Worm (Caenorhabditis elegans) whole organism, midembryonic: ENCODE results near the gene F54D5.23.

ENCODE experiments used
- klf-2 ChIP-seq: fragments of 200-800 bp; sonication (Bioruptor generic); conservative IDR thresholded peaks from 2 replicates; pipeline ENCODE4 v1.3.6; 2022; ENCODE audit warnings: missing genetic modification reagents, missing genetic modification characterization, missing compliant biosample characterization
- ztf-23 ChIP-seq: fragments of 200-800 bp; sonication (Bioruptor generic); IDR thresholded peaks from 2 replicates; pipeline ENCODE4 v1.3.6; 2022; ENCODE audit warnings: missing genetic modification reagents, missing genetic modification characterization, missing compliant biosample characterization

ce11 chrII:11535429-11535828 is 33.7 kb downstream of the F54D5.23 start:
- TF ChIP-seq klf-2 (GFP tag; lab: Robert Waterston, UW) = no peak
- no peak for TF ChIP-seq ztf-23 (GFP tag; lab: Robert Waterston, UW)
